Fruit fly (Drosophila melanogaster) whole organism, prepupa: Measurements from ENCODE around the gene alpha-Man-Ib.

Source experiments
- Blimp-1 ChIP-seq: fragments of 200-800 bp; sonication (Bioruptor generic); optimal IDR thresholded peaks from 3 replicates; lab custom pipeline; 2017; ENCODE audit warnings: missing biosample characterization, missing genetic modification characterization, mild to moderate bottlenecking, moderate library complexity, missing genetic modification reagents
- CG10631 ChIP-seq: fragments of 200-800 bp; sonication (Bioruptor generic); optimal IDR thresholded peaks from 2 replicates; lab custom pipeline; 2016; ENCODE audit warnings: missing biosample characterization, missing genetic modification characterization
- CG10669 ChIP-seq: fragments of 200-800 bp; sonication (Bioruptor generic); optimal IDR thresholded peaks from 3 replicates; lab custom pipeline; 2018; ENCODE audit warnings: missing biosample characterization, mild to moderate bottlenecking, missing genetic modification characterization, moderate library complexity
- CG11294 ChIP-seq: fragments of 200-800 bp; sonication (Bioruptor generic); IDR thresholded peaks from 2 replicates; pipeline ENCODE4 v1.3.6; 2022; ENCODE audit warnings: missing biosample characterization, missing genetic modification characterization
- CG11762 ChIP-seq: fragments of 200-800 bp; sonication (Bioruptor generic); optimal IDR thresholded peaks from 3 replicates; lab custom pipeline; 2016; ENCODE audit warnings: missing biosample characterization, missing genetic modification characterization; ENCODE audit not compliant: insufficient read depth
- CG11902 ChIP-seq: fragments of 200-800 bp; sonication (Bioruptor generic); optimal IDR thresholded peaks from 3 replicates; lab custom pipeline; 2016; ENCODE audit warnings: missing biosample characterization, missing genetic modification characterization
- CG15336 ChIP-seq: fragments of 200-800 bp; sonication (Bioruptor generic); IDR thresholded peaks from 2 replicates; pipeline ENCODE4 v1.3.6; 2022; ENCODE audit warnings: missing biosample characterization, missing genetic modification characterization
- CG16779 ChIP-seq: fragments of 200-800 bp; sonication (Bioruptor generic); optimal IDR thresholded peaks from 3 replicates; lab custom pipeline; 2017; ENCODE audit warnings: missing biosample characterization, mild to moderate bottlenecking, missing genetic modification characterization
- CG3032 ChIP-seq: fragments of 200-800 bp; optimal IDR thresholded peaks from 2 replicates; lab custom pipeline; 2019; ENCODE audit warnings: missing biosample characterization, mild to moderate bottlenecking, missing genetic modification characterization, moderate library complexity
- CG32006 ChIP-seq: fragments of 200-800 bp; sonication (Bioruptor generic); optimal IDR thresholded peaks from 3 replicates; lab custom pipeline; 2017; ENCODE audit warnings: missing biosample characterization, mild to moderate bottlenecking, missing genetic modification characterization
- CG4318 ChIP-seq: fragments of 200-800 bp; sonication (Bioruptor generic); optimal IDR thresholded peaks from 3 replicates; lab custom pipeline; 2017; ENCODE audit warnings: missing biosample characterization, mild to moderate bottlenecking, missing genetic modification characterization
- CG6163 ChIP-seq: fragments of 200-800 bp; sonication (Bioruptor generic); IDR thresholded peaks from 3 replicates; pipeline ENCODE4 v1.3.6; 2022; ENCODE audit warnings: missing biosample characterization, missing genetic modification characterization
- CG6808 ChIP-seq: fragments of 200-800 bp; sonication (Bioruptor generic); optimal IDR thresholded peaks from 3 replicates; lab custom pipeline; 2017; ENCODE audit warnings: missing biosample characterization, missing genetic modification characterization, mild to moderate bottlenecking, moderate library complexity, missing genetic modification reagents
- CG6854 ChIP-seq: fragments of 200-800 bp; sonication (Bioruptor generic); optimal IDR thresholded peaks from 2 replicates; lab custom pipeline; 2017; ENCODE audit warnings: missing biosample characterization, mild to moderate bottlenecking, missing genetic modification characterization
- CG7368 ChIP-seq: fragments of 200-800 bp; sonication (Bioruptor generic); optimal IDR thresholded peaks from 3 replicates; lab custom pipeline; 2016; ENCODE audit warnings: missing biosample characterization, missing genetic modification characterization
- CG8119 ChIP-seq: fragments of 200-800 bp; sonication (Bioruptor generic); IDR thresholded peaks from 3 replicates; pipeline ENCODE4 v1.3.6; 2022; ENCODE audit warnings: missing biosample characterization, missing genetic modification characterization
- CG8632 ChIP-seq: fragments of 200-800 bp; sonication (Bioruptor generic); optimal IDR thresholded peaks from 3 replicates; lab custom pipeline; 2016; ENCODE audit warnings: missing biosample characterization, missing genetic modification characterization
- CG9139 ChIP-seq: fragments of 200-800 bp; sonication (Bioruptor generic); optimal IDR thresholded peaks from 3 replicates; lab custom pipeline; 2017; ENCODE audit warnings: missing biosample characterization, mild to moderate bottlenecking, missing genetic modification characterization
- Eip75B ChIP-seq: fragments of 200-800 bp; sonication (Bioruptor generic); optimal IDR thresholded peaks from 3 replicates; lab custom pipeline; 2016; ENCODE audit warnings: missing biosample characterization, missing genetic modification characterization
- Eip78C ChIP-seq: fragments of 200-800 bp; sonication (Bioruptor generic); peaks from one replicate; lab custom pipeline; 2016; ENCODE audit warnings: missing biosample characterization, missing genetic modification characterization
- Eip93F ChIP-seq: fragments of 200-800 bp; sonication (Bioruptor generic); optimal IDR thresholded peaks from 2 replicates; lab custom pipeline; 2016; ENCODE audit warnings: missing biosample characterization, mild to moderate bottlenecking, missing genetic modification characterization
- Ets21C ChIP-seq: fragments of 200-800 bp; sonication (Bioruptor generic); optimal IDR thresholded peaks from 3 replicates; lab custom pipeline; 2016; ENCODE audit warnings: missing biosample characterization, missing genetic modification characterization
- Hr38 ChIP-seq: sonication (Bioruptor generic); optimal IDR thresholded peaks from 2 replicates; lab custom pipeline; 2016; ENCODE audit warnings: missing biosample characterization, missing genetic modification characterization
- Hr39 ChIP-seq: fragments of 200-800 bp; sonication (Bioruptor generic); optimal IDR thresholded peaks from 2 replicates; lab custom pipeline; 2016; ENCODE audit warnings: missing biosample characterization, missing genetic modification characterization
- Hr4 ChIP-seq: fragments of 200-800 bp; sonication (Bioruptor generic); optimal IDR thresholded peaks from 3 replicates; lab custom pipeline; 2016; ENCODE audit warnings: missing biosample characterization, missing genetic modification characterization
- Sox102F ChIP-seq: fragments of 200-800 bp; sonication (Bioruptor generic); optimal IDR thresholded peaks from 2 replicates; lab custom pipeline; 2016; ENCODE audit warnings: missing biosample characterization, mild to moderate bottlenecking, missing genetic modification characterization
- Sox14 ChIP-seq: fragments of 200-800 bp; sonication (Bioruptor generic); optimal IDR thresholded peaks from 3 replicates; lab custom pipeline; 2016; ENCODE audit warnings: missing biosample characterization, missing genetic modification characterization
- Sox15 ChIP-seq: fragments of 200-800 bp; sonication (Bioruptor generic); optimal IDR thresholded peaks from 3 replicates; lab custom pipeline; 2016; ENCODE audit warnings: missing biosample characterization, missing genetic modification characterization
- achi ChIP-seq: fragments of 200-800 bp; sonication (Bioruptor generic); optimal IDR thresholded peaks from 3 replicates; lab custom pipeline; 2016; ENCODE audit warnings: missing biosample characterization, missing genetic modification characterization
- acj6 ChIP-seq: fragments of 200-800 bp; sonication (Bioruptor generic); optimal IDR thresholded peaks from 3 replicates; lab custom pipeline; 2016; ENCODE audit warnings: missing biosample characterization, missing genetic modification characterization
- cyc ChIP-seq: fragments of 200-800 bp; sonication (Bioruptor generic); optimal IDR thresholded peaks from 3 replicates; lab custom pipeline; 2016; ENCODE audit warnings: missing biosample characterization, missing genetic modification characterization
- dac ChIP-seq: fragments of 200-800 bp; sonication (Bioruptor generic); optimal IDR thresholded peaks from 2 replicates; lab custom pipeline; 2017; ENCODE audit warnings: missing biosample characterization, mild to moderate bottlenecking, missing genetic modification characterization
- dsx ChIP-seq: fragments of 200-800 bp; optimal IDR thresholded peaks from 3 replicates; lab custom pipeline; 2019; ENCODE audit warnings: missing biosample characterization, mild to moderate bottlenecking, missing genetic modification characterization, moderate library complexity; ENCODE audit not compliant: poor library complexity, severe bottlenecking
- eg ChIP-seq: fragments of 200-800 bp; sonication (Bioruptor generic); IDR thresholded peaks from 3 replicates; pipeline ENCODE4 v1.3.6; 2022; ENCODE audit warnings: missing biosample characterization, missing genetic modification characterization
- esn ChIP-seq: fragments of 200-800 bp; sonication (Bioruptor generic); optimal IDR thresholded peaks from 2 replicates; lab custom pipeline; 2016; ENCODE audit warnings: missing biosample characterization, mild to moderate bottlenecking, missing genetic modification characterization, moderate library complexity
- fd59A ChIP-seq: fragments of 200-800 bp; sonication (Bioruptor generic); optimal IDR thresholded peaks from 2 replicates; lab custom pipeline; 2017; ENCODE audit warnings: missing biosample characterization, mild to moderate bottlenecking, missing genetic modification characterization, missing genetic modification reagents
- fkh ChIP-seq: fragments of 200-800 bp; sonication (Bioruptor generic); optimal IDR thresholded peaks from 3 replicates; lab custom pipeline; 2017; ENCODE audit warnings: missing biosample characterization, mild to moderate bottlenecking, missing genetic modification characterization, moderate library complexity
- lz ChIP-seq: fragments of 200-800 bp; sonication (Bioruptor generic); optimal IDR thresholded peaks from 3 replicates; lab custom pipeline; 2016; ENCODE audit warnings: missing biosample characterization, missing genetic modification characterization
- net ChIP-seq: fragments of 200-800 bp; sonication (Bioruptor generic); optimal IDR thresholded peaks from 3 replicates; lab custom pipeline; 2016; ENCODE audit warnings: missing biosample characterization, missing genetic modification characterization
- salr ChIP-seq, 2 experiments: fragments of 200-800 bp; sonication (Bioruptor generic); optimal IDR thresholded peaks; 3 replicates each; lab custom pipeline; 2016 to 2018; ENCODE audit warnings: missing biosample characterization in 2 of 2, missing genetic modification characterization in 2 of 2, mild to moderate bottlenecking in 1 of 2
- spab ChIP-seq: fragments of 200-800 bp; sonication (Bioruptor generic); optimal IDR thresholded peaks from 2 replicates; lab custom pipeline; 2017; ENCODE audit warnings: missing biosample characterization, mild to moderate bottlenecking, missing genetic modification characterization, missing genetic modification reagents
- ss ChIP-seq, 2 experiments: fragments of 200-800 bp; sonication (Bioruptor generic); optimal IDR thresholded peaks; 2 replicates in 1 of 2; 3 replicates in 1 of 2; lab custom pipeline; 2017 to 2018; ENCODE audit warnings: mild to moderate bottlenecking in 2 of 2, missing biosample characterization in 2 of 2, missing genetic modification characterization in 2 of 2, moderate library complexity in 1 of 2
- topi ChIP-seq: fragments of 200-800 bp; sonication (Bioruptor generic); optimal IDR thresholded peaks from 3 replicates; lab custom pipeline; 2016; ENCODE audit warnings: missing biosample characterization, missing genetic modification characterization
- vri ChIP-seq: fragments of 200-800 bp; sonication (Bioruptor generic); optimal IDR thresholded peaks from 3 replicates; lab custom pipeline; 2016; ENCODE audit warnings: missing biosample characterization, mild to moderate bottlenecking, missing genetic modification characterization

Gene alpha-Man-Ib

dm6 chr3R:29138407-29138806, 25.8 kb upstream of the alpha-Man-Ib start, which contains the start of the genes Alg13 and superdeath:
Gene Alg13, minus strand, starts transcription at chr3R:29138573.
Gene superdeath, plus strand, starts transcription at chr3R:29138662.
- TF ChIP-seq fkh (peak; percentile 82), CG8119 (GFP tag; lab: Robert Waterston, UW) (no peak), net (GFP tag; lab: Kevin White, UChicago) (no peak), CG10631 (GFP tag; lab: Kevin White, UChicago) (no peak), cyc (GFP tag; lab: Kevin White, UChicago) (no peak), Eip93F (GFP tag; lab: Kevin White, UChicago) (no peak), salr (GFP tag; optimal IDR thresholded peaks at IDR 0.05; lab: Kevin White, UChicago) (no peak), Hr4 (GFP tag; lab: Kevin White, UChicago) (no peak)

- TF ChIP-seq fkh (no peak), CG3032 (tag; lab: Kevin White, UChicago) (peak; percentile 48), CG9139 (GFP tag; lab: Kevin White, UChicago) (no peak), esn (GFP tag; lab: Kevin White, UChicago) (peak; percentile 20), cyc (GFP tag; lab: Kevin White, UChicago) (peak; percentile 39), Sox14 (GFP tag; lab: Kevin White, UChicago) (peak; percentile 55), lz (no peak), CG6808 (no peak)
Measured at dm6 chr3R:29130902-29131621, 18.4 kb upstream of the alpha-Man-Ib start, which contains the start of the genes dgt6 and Vha100-1. Gene dgt6, minus strand, starts transcription at chr3R:29130972. Gene Vha100-1, plus strand, starts transcription at chr3R:29131193.

dm6 chr3R:29124128-29124527, 11.5 kb upstream of the alpha-Man-Ib start:
- TF ChIP-seq CG16779 (no peak), Hr39 (GFP tag; lab: Kevin White, UChicago) (peak; percentile 93), vri (peak; percentile 82), CG7368 (GFP tag; lab: Kevin White, UChicago) (peak; percentile 85), Eip78C (GFP tag; lab: Kevin White, UChicago) (peak; percentile 90), CG32006 (GFP tag; lab: Kevin White, UChicago) (no peak), CG6854 (no peak), CG11902 (GFP tag; lab: Kevin White, UChicago) (peak; percentile 81), Blimp-1 (peak; percentile 13), CG15336 (GFP tag; lab: Robert Waterston, UW) (peak; percentile 62), spab (GFP tag; lab: Kevin White, UChicago) (no peak), CG10669 (peak; percentile 63), CG8632 (GFP tag; lab: Kevin White, UChicago) (peak; percentile 82), CG6163 (GFP tag; lab: Robert Waterston, UW) (peak; percentile 90), achi (peak; percentile 73), ss (GFP tag; optimal IDR thresholded peaks at IDR 0.05; lab: Kevin White, UChicago) (peak in 1 of 2 experiments; percentile 58), salr (GFP tag; optimal IDR thresholded peaks at IDR 0.05; lab: Kevin White, UChicago) (peak in 1 of 2 experiments; percentile 68), esn (GFP tag; lab: Kevin White, UChicago) (peak; percentile 89), topi (GFP tag; lab: Kevin White, UChicago) (peak; percentile 88), CG11294 (GFP tag; lab: Robert Waterston, UW) (peak; percentile 46; the same call in 1 of the 2 replicates), acj6 (GFP tag; lab: Kevin White, UChicago) (peak; percentile 81), Hr4 (GFP tag; lab: Kevin White, UChicago) (no peak), Eip93F (GFP tag; lab: Kevin White, UChicago) (peak; percentile 26), Sox102F (peak; percentile 86), eg (GFP tag; lab: Robert Waterston, UW) (peak; percentile 80), dsx (GFP tag; lab: Kevin White, UChicago) (peak; percentile 67), Ets21C (GFP tag; lab: Kevin White, UChicago) (peak; percentile 88), cyc (GFP tag; lab: Kevin White, UChicago) (peak; percentile 89), fd59A (GFP tag; lab: Kevin White, UChicago) (peak; percentile 63), CG6808 (peak; percentile 58), dac (GFP tag; lab: Kevin White, UChicago) (peak; percentile 36), Hr38 (GFP tag; lab: Kevin White, UChicago) (no peak), Eip75B (GFP tag; lab: Kevin White, UChicago) (peak; percentile 89), CG11762 (peak; percentile 52), CG4318 (GFP tag; lab: Kevin White, UChicago) (no peak), Sox15 (GFP tag; lab: Kevin White, UChicago) (peak; percentile 81)
